Worm (Caenorhabditis elegans) whole organism, L4/young adult: ENCODE data around the gene fbxb-74.

ENCODE experiments used
- dao-5 ChIP-seq: sonication (generic microtip); optimal IDR thresholded peaks from 2 replicates; lab custom pipeline; 2016; ENCODE audit warnings: missing genotype, missing genetic modification characterization, moderate library complexity, missing compliant biosample characterization
- him-1 ChIP-seq: sonication (generic microtip); optimal IDR thresholded peaks from 2 replicates; lab custom pipeline; 2016; ENCODE audit warnings: missing genotype, missing genetic modification reagents, missing genetic modification characterization, missing compliant biosample characterization

DNA sequence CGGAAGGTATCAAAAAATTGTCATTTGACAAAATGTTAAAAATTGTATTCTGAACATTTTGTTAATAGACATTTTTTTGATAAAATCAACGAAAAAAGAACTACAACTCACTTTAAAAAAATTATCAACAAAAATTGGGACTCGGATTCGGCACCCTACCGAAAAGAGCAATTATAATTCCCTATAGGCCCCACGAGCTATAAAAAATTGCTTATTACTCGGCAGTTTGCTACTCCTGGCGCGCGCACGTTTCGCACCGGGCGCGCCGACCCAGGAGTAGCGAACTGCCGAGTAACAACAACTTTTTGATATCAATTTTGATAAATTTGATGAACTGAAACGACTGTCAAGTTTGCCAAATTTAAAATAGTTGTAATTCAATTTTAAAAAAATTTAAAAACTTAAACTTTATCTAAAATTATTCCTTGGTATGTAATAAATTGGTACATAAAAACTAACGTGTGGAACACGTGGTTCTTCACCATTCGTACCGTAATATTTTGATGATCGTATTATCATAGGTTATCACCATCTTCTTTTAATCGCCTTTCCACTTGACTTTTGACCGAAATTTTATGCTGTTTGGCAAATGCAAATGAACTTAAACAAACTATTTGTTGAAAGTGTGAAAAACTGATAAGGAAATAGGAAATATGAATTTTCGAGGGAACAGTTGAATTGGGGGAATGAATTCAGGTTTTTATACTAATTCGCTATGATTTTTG is 36.4 kb upstream of the fbxb-74 start:
- TF ChIP-seq him-1 (tag; lab: Kevin White, UChicago) (no peak), dao-5 (tag; lab: Kevin White, UChicago) (no peak)
